Fruit fly (Drosophila melanogaster) whole organism, embryonic: ENCODE measurements around the gene GluProRS.

Experiments used
- CG7556 ChIP-seq: fragments of 200-800 bp; sonication (Bioruptor generic); optimal IDR thresholded peaks from 2 replicates; lab custom pipeline; 2017; ENCODE audit warnings: missing biosample characterization, mild to moderate bottlenecking, missing genetic modification characterization
- D ChIP-seq, 2 experiments: fragments of 200-800 bp in 1 of 2; fragments of >200 bp in 1 of 2; sonication (Bioruptor generic) in 1 of 2; optimal IDR thresholded peaks; 2 replicates in 1 of 2; 3 replicates in 1 of 2; lab custom pipeline; 2017; ENCODE audit warnings: mild to moderate bottlenecking in 1 of 2, missing biosample characterization in 1 of 2, missing genetic modification characterization in 1 of 2, missing genetic modification reagents in 1 of 2

DNA sequence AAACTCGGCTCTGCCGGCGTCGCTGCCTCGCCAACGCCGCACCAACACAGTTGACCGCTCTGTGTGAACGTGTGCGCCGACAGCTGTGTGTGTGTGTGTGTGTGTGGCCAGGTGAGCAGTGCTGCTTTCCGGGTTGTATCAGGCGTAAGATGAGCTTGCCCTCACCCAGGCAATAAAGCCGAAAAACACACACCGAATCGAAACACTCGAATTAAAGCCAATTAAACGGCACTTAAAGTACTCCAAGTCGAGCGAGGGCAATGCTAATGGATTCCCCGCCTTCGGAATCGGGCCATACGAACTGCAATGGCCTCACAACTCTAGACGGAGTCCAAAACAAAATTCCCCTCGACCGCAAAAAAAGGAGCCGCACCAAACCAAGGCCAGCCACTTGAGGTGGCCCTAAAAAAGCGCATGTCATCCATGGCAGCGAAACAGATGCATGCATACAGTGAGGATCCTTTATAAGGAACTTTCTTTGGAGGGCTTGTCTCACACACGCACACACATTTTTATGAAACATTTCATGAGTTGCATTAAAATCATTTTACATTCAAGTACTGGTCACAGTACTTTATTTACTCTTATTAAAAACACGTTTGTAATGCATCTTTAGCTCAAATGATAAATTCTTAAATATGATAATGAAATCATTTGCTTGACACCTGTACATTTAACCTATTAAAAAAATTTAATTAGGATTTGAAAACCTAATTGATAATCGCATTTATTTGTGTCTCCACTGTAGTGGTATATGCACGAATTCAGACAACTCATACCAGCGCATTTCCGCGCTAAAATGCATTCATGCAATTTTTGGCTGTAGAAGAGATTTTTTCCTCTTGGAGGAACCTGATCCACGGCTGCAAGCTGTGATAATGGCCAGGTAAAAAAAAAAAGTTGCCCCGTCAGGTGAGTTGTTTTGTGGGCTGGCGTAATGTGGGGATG, 9.5 kb downstream of the GluProRS start:
- TF ChIP-seq CG7556: no peak
- no peak for TF ChIP-seq D (optimal IDR thresholded peaks at IDR 0.05; lab: Kevin White, UChicago)
- no peak for TF ChIP-seq D (GFP tag; optimal IDR thresholded peaks at IDR 0.05; lab: Kevin White, UChicago)
